Worm (Caenorhabditis elegans) whole organism, late embryonic: ENCODE data around the gene col-167.

Source experiments
- ahr-1 ChIP-seq: sonication (generic microtip); optimal IDR thresholded peaks from 2 replicates; lab custom pipeline; 2016; ENCODE audit warnings: missing genetic modification characterization, missing compliant biosample characterization
- ama-1 ChIP-seq: fragments of 150-350 bp; optimal IDR thresholded peaks from 2 replicates; lab custom pipeline; 2014
- ceh-14 ChIP-seq: sonication (generic microtip); optimal IDR thresholded peaks from 2 replicates; lab custom pipeline; 2016; ENCODE audit warnings: missing genotype, missing genetic modification characterization, missing compliant biosample characterization
- dve-1 ChIP-seq: sonication (generic microtip); optimal IDR thresholded peaks from 2 replicates; lab custom pipeline; 2017; ENCODE audit warnings: antibody characterized with exemption, mild to moderate bottlenecking, missing genetic modification characterization, missing compliant biosample characterization
- elt-4 ChIP-seq: sonication (generic microtip); optimal IDR thresholded peaks from 2 replicates; lab custom pipeline; 2016; ENCODE audit warnings: missing genetic modification characterization, missing compliant biosample characterization
- fax-1 ChIP-seq: sonication (generic microtip); optimal IDR thresholded peaks from 2 replicates; lab custom pipeline; 2016; ENCODE audit warnings: missing genotype, missing genetic modification characterization, missing compliant biosample characterization
- fkh-10 ChIP-seq: fragments of 150-350 bp; optimal IDR thresholded peaks from 2 replicates; lab custom pipeline; 2014; ENCODE audit warnings: missing biosample characterization, missing genetic modification reagents, missing genetic modification characterization
- hlh-30 ChIP-seq: sonication (generic microtip); optimal IDR thresholded peaks from 2 replicates; lab custom pipeline; 2017; ENCODE audit warnings: antibody characterized with exemption, missing genetic modification characterization, missing compliant biosample characterization; ENCODE audit not compliant: insufficient read depth
- hlh-8 ChIP-seq: sonication (generic microtip); optimal IDR thresholded peaks from 2 replicates; lab custom pipeline; 2016; ENCODE audit warnings: missing genotype, missing genetic modification characterization, missing compliant biosample characterization
- lin-11 ChIP-seq: fragments of 200-800 bp; sonication (Bioruptor generic); optimal IDR thresholded peaks from 2 replicates; lab custom pipeline; 2018; ENCODE audit warnings: mild to moderate bottlenecking, missing genetic modification characterization, missing compliant biosample characterization
- npax-4 ChIP-seq: sonication (generic microtip); optimal IDR thresholded peaks from 2 replicates; lab custom pipeline; 2016; ENCODE audit warnings: missing genetic modification characterization, missing compliant biosample characterization
- pat-9 ChIP-seq: fragments of 200-800 bp; sonication (Bioruptor generic); optimal IDR thresholded peaks from 2 replicates; lab custom pipeline; 2018; ENCODE audit warnings: mild to moderate bottlenecking, missing genetic modification characterization, moderate library complexity, missing compliant biosample characterization
- pax-1 ChIP-seq: fragments of 150-350 bp; optimal IDR thresholded peaks from 2 replicates; lab custom pipeline; 2014; ENCODE audit warnings: missing biosample characterization, missing genetic modification characterization
- unc-42 ChIP-seq: sonication (generic microtip); optimal IDR thresholded peaks from 2 replicates; lab custom pipeline; 2016; ENCODE audit warnings: missing genotype, missing genetic modification characterization, missing compliant biosample characterization

DNA sequence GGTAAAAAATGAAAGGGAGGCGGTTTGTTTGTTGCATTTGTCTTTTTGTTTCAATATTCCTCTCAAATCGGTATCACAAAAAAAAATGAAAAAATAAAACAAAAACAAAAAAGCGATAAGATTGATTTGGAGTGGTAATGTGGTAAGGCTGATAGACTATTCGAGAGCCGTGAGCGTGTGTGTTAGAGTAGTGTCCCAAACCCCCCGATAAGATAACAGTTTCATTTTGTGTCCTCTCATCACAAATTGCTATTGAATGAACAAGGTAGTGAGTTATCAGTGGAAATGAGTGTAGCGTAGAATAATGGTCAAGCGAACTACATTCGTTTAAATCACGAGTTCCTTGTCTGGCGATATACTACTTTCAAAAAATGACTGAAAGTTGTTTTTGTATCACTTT is 15.2 kb downstream of the col-167 start:
- TF ChIP-seq ahr-1 (tag; lab: Kevin White, UChicago) (no peak), hlh-8 (tag; lab: Kevin White, UChicago) (no peak), unc-42 (no peak), hlh-30 (tag; lab: Kevin White, UChicago) (no peak), ama-1 (lab: Kevin White, UChicago) (no peak), dve-1 (tag; lab: Kevin White, UChicago) (no peak), fax-1 (tag; lab: Kevin White, UChicago) (no peak), npax-4 (tag; lab: Kevin White, UChicago) (no peak), pax-1 (no peak), fkh-10 (GFP tag; lab: Kevin White, UChicago) (no peak), pat-9 (no peak), lin-11 (tag; lab: Kevin White, UChicago) (no peak), elt-4 (tag; lab: Kevin White, UChicago) (no peak), ceh-14 (tag; lab: Kevin White, UChicago) (no peak)
